Worm (Caenorhabditis elegans) whole organism, L4 larva: ENCODE measurements around the gene inx-7.

Source experiments
- D1046.2 ChIP-seq: fragments of 200-800 bp; sonication (Bioruptor generic); IDR thresholded peaks from 2 replicates; pipeline ENCODE4 v1.3.6; 2022; ENCODE audit warnings: missing genetic modification characterization, missing compliant biosample characterization
- F49E8.2 ChIP-seq: sonication (generic microtip); optimal IDR thresholded peaks from 2 replicates; lab custom pipeline; 2016; ENCODE audit warnings: missing compliant biosample characterization, mild to moderate bottlenecking, missing genetic modification characterization, borderline replicate concordance
- R02D3.7 ChIP-seq: fragments of 150-350 bp; sonication (generic microtip); optimal IDR thresholded peaks from 3 replicates; lab custom pipeline; 2014; ENCODE audit warnings: missing biosample characterization, missing genetic modification characterization
- Y105C5A.15 ChIP-seq: fragments of 200-800 bp; sonication (Bioruptor generic); IDR thresholded peaks from 2 replicates; pipeline ENCODE4 v1.3.6; 2022; ENCODE audit warnings: missing genetic modification characterization, missing compliant biosample characterization
- Y48G9A.11 ChIP-seq: fragments of 200-800 bp; sonication (Bioruptor generic); IDR thresholded peaks from 2 replicates; pipeline ENCODE4 v1.3.6; 2022; ENCODE audit warnings: missing genetic modification reagents, missing genetic modification characterization, missing compliant biosample characterization
- arid-1 ChIP-seq: fragments of 200-800 bp; sonication (Bioruptor generic); conservative IDR thresholded peaks from 2 replicates; pipeline ENCODE4 v1.3.6; 2022; ENCODE audit warnings: missing genetic modification reagents, missing genetic modification characterization, missing compliant biosample characterization
- ceh-28 ChIP-seq: fragments of 150-350 bp; optimal IDR thresholded peaks from 2 replicates; lab custom pipeline; 2014; ENCODE audit warnings: missing biosample characterization, missing genetic modification reagents, missing genetic modification characterization
- ceh-32 ChIP-seq: sonication (generic microtip); optimal IDR thresholded peaks from 2 replicates; lab custom pipeline; 2016; ENCODE audit warnings: mild to moderate bottlenecking, missing genetic modification characterization, missing compliant biosample characterization; ENCODE audit not compliant: poor library complexity
- ceh-62 ChIP-seq: sonication (generic microtip); optimal IDR thresholded peaks from 2 replicates; lab custom pipeline; 2017; ENCODE audit warnings: missing biosample characterization, missing genetic modification characterization
- ces-1 ChIP-seq: fragments of 150-350 bp; sonication (generic microtip); optimal IDR thresholded peaks from 4 replicates; lab custom pipeline; 2014; ENCODE audit warnings: missing biosample characterization, missing genetic modification reagents, missing genetic modification characterization
- dmd-9 ChIP-seq: fragments of 200-800 bp; sonication (Bioruptor generic); IDR thresholded peaks from 2 replicates; pipeline ENCODE4 v1.3.6; 2022; ENCODE audit warnings: missing genetic modification reagents, missing genetic modification characterization, missing compliant biosample characterization
- egl-27 ChIP-seq: sonication (generic microtip); optimal IDR thresholded peaks from 3 replicates; lab custom pipeline; 2017; ENCODE audit warnings: missing biosample characterization, missing genetic modification reagents, missing genetic modification characterization
- hmg-1.1 ChIP-seq: fragments of 200-800 bp; sonication (Bioruptor generic); IDR thresholded peaks from 2 replicates; pipeline ENCODE4 v1.3.6; 2022; ENCODE audit warnings: missing genetic modification reagents, missing genetic modification characterization, missing compliant biosample characterization
- jun-1 ChIP-seq: fragments of 150-350 bp; optimal IDR thresholded peaks from 2 replicates; lab custom pipeline; 2014; ENCODE audit warnings: missing biosample characterization, missing genetic modification reagents, missing genetic modification characterization
- lin-15B ChIP-seq: fragments of 150-350 bp; sonication (generic microtip); optimal IDR thresholded peaks from 3 replicates; lab custom pipeline; 2014; ENCODE audit warnings: missing biosample characterization, missing genetic modification characterization
- lin-29 ChIP-seq: fragments of 200-800 bp; sonication (Bioruptor generic); IDR thresholded peaks from 2 replicates; pipeline ENCODE4 v1.3.6; 2022; ENCODE audit warnings: missing genetic modification reagents, missing genetic modification characterization, missing compliant biosample characterization
- lin-38 ChIP-seq: fragments of 200-800 bp; sonication (Bioruptor generic); IDR thresholded peaks from 2 replicates; pipeline ENCODE4 v1.3.6; 2022; ENCODE audit warnings: missing genetic modification reagents, missing genetic modification characterization, missing compliant biosample characterization
- lin-39 ChIP-seq: fragments of 150-350 bp; optimal IDR thresholded peaks from 2 replicates; lab custom pipeline; 2014; ENCODE audit warnings: missing biosample characterization, missing genetic modification reagents, missing genetic modification characterization
- lsy-2 ChIP-seq, 2 experiments: fragments of 150-350 bp in 1 of 2; sonication (generic microtip) in 1 of 2; optimal IDR thresholded peaks; 2 replicates each; lab custom pipeline; 2014 to 2017; ENCODE audit warnings: missing biosample characterization in 2 of 2, missing genetic modification characterization in 2 of 2
- mdl-1 ChIP-seq, 2 experiments: fragments of 150-350 bp in 1 of 2; sonication (generic microtip) in 1 of 2; optimal IDR thresholded peaks; 2 replicates each; lab custom pipeline; 2014 to 2017; ENCODE audit warnings: missing biosample characterization in 2 of 2, missing genetic modification characterization in 2 of 2
- mdt-29 ChIP-seq: fragments of 200-800 bp; sonication (Bioruptor generic); IDR thresholded peaks from 2 replicates; pipeline ENCODE4 v1.3.6; 2022; ENCODE audit warnings: missing genetic modification reagents, missing genetic modification characterization, missing compliant biosample characterization
- mep-1 ChIP-seq: fragments of 150-350 bp; sonication (generic microtip); optimal IDR thresholded peaks from 3 replicates; lab custom pipeline; 2014; ENCODE audit warnings: missing biosample characterization, missing genetic modification characterization
- mxl-3 ChIP-seq: fragments of 200-800 bp; sonication (Bioruptor generic); optimal IDR thresholded peaks from 2 replicates; lab custom pipeline; 2018; ENCODE audit warnings: mild to moderate bottlenecking, missing genetic modification characterization, missing compliant biosample characterization
- nhr-11 ChIP-seq: fragments of 150-350 bp; optimal IDR thresholded peaks from 2 replicates; lab custom pipeline; 2014; ENCODE audit warnings: missing biosample characterization, missing genetic modification characterization
- nhr-111 ChIP-seq: fragments of 200-800 bp; sonication (Bioruptor generic); optimal IDR thresholded peaks from 2 replicates; lab custom pipeline; 2018; ENCODE audit warnings: mild to moderate bottlenecking, missing genetic modification characterization, missing compliant biosample characterization
- nhr-237 ChIP-seq: sonication (generic microtip); optimal IDR thresholded peaks from 2 replicates; lab custom pipeline; 2017; ENCODE audit warnings: missing biosample characterization, missing genetic modification characterization
- nhr-28 ChIP-seq: fragments of 150-350 bp; optimal IDR thresholded peaks from 2 replicates; lab custom pipeline; 2014; ENCODE audit warnings: missing biosample characterization, missing genetic modification characterization
- nhr-48 ChIP-seq: sonication (generic microtip); optimal IDR thresholded peaks from 2 replicates; lab custom pipeline; 2016; ENCODE audit warnings: mild to moderate bottlenecking, missing genetic modification characterization, missing compliant biosample characterization
- nhr-6 ChIP-seq: fragments of 150-350 bp; optimal IDR thresholded peaks from 2 replicates; lab custom pipeline; 2014; ENCODE audit warnings: missing biosample characterization, missing genetic modification characterization
- nhr-76 ChIP-seq: fragments of 150-350 bp; optimal IDR thresholded peaks from 2 replicates; lab custom pipeline; 2014; ENCODE audit warnings: missing biosample characterization, missing genetic modification characterization
- nhr-77 ChIP-seq: fragments of 150-350 bp; optimal IDR thresholded peaks from 2 replicates; lab custom pipeline; 2014; ENCODE audit warnings: missing biosample characterization, missing genetic modification characterization
- pha-4 ChIP-seq, 2 experiments: fragments of 150-350 bp in 1 of 2; fragments of 200-800 bp in 1 of 2; sonication (Bioruptor generic) in 1 of 2; IDR thresholded peaks in 1 of 2; optimal IDR thresholded peaks in 1 of 2; 2 replicates each; pipeline versions ENCODE4 v1.3.6 to Lab custom; 2014 to 2022; ENCODE audit warnings: missing genetic modification characterization in 2 of 2, missing genetic modification reagents in 2 of 2, missing biosample characterization in 1 of 2, missing compliant biosample characterization in 1 of 2
- pqm-1 ChIP-seq: sonication (generic microtip); optimal IDR thresholded peaks from 2 replicates; lab custom pipeline; 2017; ENCODE audit warnings: missing biosample characterization, missing genetic modification characterization
- rbr-2 ChIP-seq: sonication (generic microtip); optimal IDR thresholded peaks from 2 replicates; lab custom pipeline; 2016; ENCODE audit warnings: missing genotype, missing genetic modification characterization, missing compliant biosample characterization
- sdz-12 ChIP-seq: fragments of 200-800 bp; sonication (Bioruptor generic); optimal IDR thresholded peaks from 2 replicates; lab custom pipeline; 2018; ENCODE audit warnings: mild to moderate bottlenecking, missing genetic modification characterization, missing compliant biosample characterization
- set-16 ChIP-seq: fragments of 200-800 bp; sonication (Bioruptor generic); IDR thresholded peaks from 2 replicates; pipeline ENCODE4 v1.3.6; 2022; ENCODE audit warnings: missing genetic modification reagents, missing genetic modification characterization, missing compliant biosample characterization
- snpc-1.2 ChIP-seq: fragments of 200-800 bp; sonication (Bioruptor generic); IDR thresholded peaks from 2 replicates; pipeline ENCODE4 v1.3.6; 2022; ENCODE audit warnings: missing genetic modification reagents, missing genetic modification characterization, missing compliant biosample characterization
- unc-130 ChIP-seq: sonication (generic microtip); optimal IDR thresholded peaks from 2 replicates; lab custom pipeline; 2016; ENCODE audit warnings: missing genetic modification reagents, missing genetic modification characterization, missing compliant biosample characterization
- unc-39 ChIP-seq: sonication (generic microtip); optimal IDR thresholded peaks from 2 replicates; lab custom pipeline; 2017; ENCODE audit warnings: missing biosample characterization, missing genetic modification characterization
- unc-62 ChIP-seq, 3 experiments: fragments of 150-350 bp in 1 of 3; sonication (generic microtip); optimal IDR thresholded peaks in 2 of 3; peaks in 1 of 3; 1 replicate in 1 of 3; 2 replicates in 2 of 3; lab custom pipeline; 2014 to 2017; ENCODE audit warnings: missing biosample characterization in 3 of 3, missing genetic modification characterization in 3 of 3, missing genetic modification reagents in 3 of 3, missing genotype in 1 of 3
- zfp-3 ChIP-seq: fragments of 200-800 bp; sonication (Bioruptor generic); conservative IDR thresholded peaks from 2 replicates; pipeline ENCODE4 v1.3.6; 2022; ENCODE audit warnings: missing genetic modification reagents, missing genetic modification characterization, missing compliant biosample characterization
- zip-11 ChIP-seq: fragments of 200-800 bp; sonication (Bioruptor generic); IDR thresholded peaks from 2 replicates; pipeline ENCODE4 v1.3.6; 2022; ENCODE audit warnings: missing genetic modification characterization, missing compliant biosample characterization
- ztf-7 ChIP-seq: fragments of 150-350 bp; optimal IDR thresholded peaks from 2 replicates; lab custom pipeline; 2014; ENCODE audit warnings: missing biosample characterization, missing genetic modification characterization

inx-7 gene

DNA sequence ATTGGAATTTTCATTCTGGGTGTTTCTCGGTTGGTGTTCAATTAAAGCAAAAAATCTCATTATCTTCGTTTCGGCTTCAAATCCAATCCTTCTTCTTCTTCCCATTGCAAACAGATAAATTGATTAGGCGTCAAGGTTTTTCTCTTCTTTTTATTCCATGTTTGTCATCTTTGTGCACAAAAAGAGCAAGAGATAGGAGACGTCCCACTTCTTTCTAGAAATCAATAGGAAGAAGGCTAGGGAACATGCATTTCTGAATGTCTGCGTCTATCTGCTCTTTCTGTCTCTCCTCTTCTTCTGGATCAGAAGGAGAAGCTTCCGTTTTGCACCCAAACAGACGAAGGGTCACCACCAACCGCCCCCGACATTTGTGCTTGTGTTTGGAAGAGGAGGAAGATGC lies 6.5 kb upstream of the inx-7 start (continued):
- no peak for TF ChIP-seq ztf-7 (tag; lab: Kevin White, UChicago)

DNA sequence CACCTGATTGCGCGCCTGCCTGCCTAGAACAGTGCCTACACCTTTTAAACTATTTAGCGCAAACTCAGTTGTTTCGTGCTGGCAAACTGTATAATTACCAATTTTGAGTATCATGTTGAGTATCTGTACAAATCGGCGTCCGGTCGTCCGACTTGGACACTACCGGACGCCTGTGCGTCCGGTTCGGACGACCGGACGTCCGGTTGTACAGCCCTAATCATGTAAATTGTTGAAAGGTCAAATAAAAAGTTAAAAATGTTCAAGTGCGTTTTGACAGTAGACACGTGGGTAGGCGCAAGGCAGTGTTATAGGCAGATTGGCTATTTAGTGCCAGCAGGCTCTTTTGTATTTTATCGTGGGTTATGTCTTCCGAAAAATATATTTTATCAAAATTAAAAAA lies 3.5 kb upstream of the inx-7 start:
- peak; percentile 35; the same call in 1 of the 2 replicates for TF ChIP-seq snpc-1.2 (GFP tag; lab: Robert Waterston, UW)
- TF ChIP-seq F49E8.2 (tag; lab: Kevin White, UChicago), result peak; percentile 53
- no peak for TF ChIP-seq unc-130 (GFP tag; lab: Kevin White, UChicago)

ce11 chrIV:5948712-5949111 lies 2.3 kb upstream of the inx-7 start:
- TF ChIP-seq mxl-3 (GFP tag; lab: Kevin White, UChicago), result no peak
- no peak for TF ChIP-seq ceh-28 (tag; lab: Kevin White, UChicago)
- TF ChIP-seq unc-62 (GFP tag; optimal IDR thresholded peaks at IDR 0.05 in 1 of 2; lab: Kevin White, UChicago), result peak in 1 of 2 experiments; percentile 82
- no peak for TF ChIP-seq unc-62 (tag; optimal IDR thresholded peaks at IDR 0.05; lab: Kevin White, UChicago)
- no peak for TF ChIP-seq nhr-77 (tag; lab: Kevin White, UChicago)
- peak; percentile 5 for TF ChIP-seq nhr-28
- TF ChIP-seq, all 104 proteins: peak for 2

ce11 chrIV:5947555-5948151 lies 1.2 kb upstream of the inx-7 start, which contains the start of gene rps-25:
Gene rps-25, minus strand, starts transcription at chrIV:5947605.
- TF ChIP-seq nhr-111 (no peak), pqm-1 (tag; lab: Kevin White, UChicago) (no peak), arid-1 (0 out of 2 replicates have a peak, but pooled peaks have one; percentile 16), D1046.2 (GFP tag; lab: Robert Waterston, UW) (no peak), hmg-1.1 (GFP tag; lab: Robert Waterston, UW) (peak; percentile 30; the same call in 1 of the 2 replicates), nhr-76 (no peak), lin-39 (tag; lab: Kevin White, UChicago) (no peak), Y105C5A.15 (GFP tag; lab: Robert Waterston, UW) (no peak), Y48G9A.11 (GFP tag; lab: Robert Waterston, UW) (no peak), mxl-3 (GFP tag; lab: Kevin White, UChicago) (no peak), dmd-9 (GFP tag; lab: Robert Waterston, UW) (no peak), zip-11 (GFP tag; lab: Robert Waterston, UW) (no peak), zfp-3 (GFP tag; lab: Robert Waterston, UW) (no peak), nhr-6 (tag; lab: Kevin White, UChicago) (peak; percentile 74), mdt-29 (GFP tag; lab: Robert Waterston, UW) (no peak), nhr-48 (tag; lab: Kevin White, UChicago) (no peak), R02D3.7 (tag; lab: Kevin White, UChicago) (no peak), egl-27 (tag; lab: Kevin White, UChicago) (no peak), lin-29 (GFP tag; lab: Robert Waterston, UW) (no peak), pha-4 (GFP tag; IDR thresholded peaks at IDR 0.05; lab: Robert Waterston, UW) (0 out of 2 replicates have a peak, but pooled peaks have one; percentile 25), pha-4 (tag; optimal IDR thresholded peaks at IDR 0.05; lab: Kevin White, UChicago) (no peak), ces-1 (GFP tag; lab: Kevin White, UChicago) (no peak), ceh-62 (tag; lab: Kevin White, UChicago) (no peak), nhr-11 (tag; lab: Kevin White, UChicago) (no peak), nhr-77 (tag; lab: Kevin White, UChicago) (peak; percentile 58), sdz-12 (GFP tag; lab: Kevin White, UChicago) (no peak), set-16 (GFP tag; lab: Robert Waterston, UW) (no peak), unc-130 (GFP tag; lab: Kevin White, UChicago) (peak; percentile 35), mdl-1 (tag; optimal IDR thresholded peaks at IDR 0.05; lab: Kevin White, UChicago) (no peak), lin-15B (no peak), ceh-32 (no peak), nhr-237 (tag; lab: Kevin White, UChicago) (no peak), unc-39 (tag; lab: Kevin White, UChicago) (no peak), lin-38 (GFP tag; lab: Robert Waterston, UW) (0 out of 2 replicates have a peak, but pooled peaks have one; percentile 27), F49E8.2 (tag; lab: Kevin White, UChicago) (peak; percentile 1), lsy-2 (tag; optimal IDR thresholded peaks at IDR 0.05; lab: Kevin White, UChicago) (peak in 1 of 2 experiments; percentile 94), rbr-2 (tag; lab: Kevin White, UChicago) (no peak), mep-1 (tag; lab: Kevin White, UChicago) (peak; percentile 67), jun-1 (tag; lab: Kevin White, UChicago) (no peak)
